Fruit fly (Drosophila melanogaster) whole organism, embryonic: ENCODE data around the gene Uggt.

Source experiments
- Atf3 ChIP-seq: fragments of 200-800 bp; sonication (Bioruptor generic); optimal IDR thresholded peaks from 3 replicates; lab custom pipeline; 2016; ENCODE audit warnings: missing biosample characterization, missing genetic modification characterization
- CG14965 ChIP-seq: fragments of 200-800 bp; sonication (Bioruptor generic); optimal IDR thresholded peaks from 2 replicates; lab custom pipeline; 2016; ENCODE audit warnings: missing biosample characterization, missing genetic modification characterization, borderline replicate concordance
- CG17912 ChIP-seq: fragments of 200-800 bp; sonication (Bioruptor generic); optimal IDR thresholded peaks from 2 replicates; lab custom pipeline; 2018; ENCODE audit warnings: missing biosample characterization, mild to moderate bottlenecking, missing genetic modification characterization
- D ChIP-seq, 2 experiments: fragments of 200-800 bp in 1 of 2; fragments of >200 bp in 1 of 2; sonication (Bioruptor generic) in 1 of 2; optimal IDR thresholded peaks; 2 replicates in 1 of 2; 3 replicates in 1 of 2; lab custom pipeline; 2017; ENCODE audit warnings: mild to moderate bottlenecking in 1 of 2, missing biosample characterization in 1 of 2, missing genetic modification characterization in 1 of 2, missing genetic modification reagents in 1 of 2
- Hsf ChIP-seq: fragments of 200-800 bp; sonication (Bioruptor generic); optimal IDR thresholded peaks from 3 replicates; lab custom pipeline; 2016; ENCODE audit warnings: missing biosample characterization, missing genetic modification characterization
- Myb ChIP-seq: fragments of 200-800 bp; sonication (Bioruptor generic); optimal IDR thresholded peaks from 2 replicates; lab custom pipeline; 2016; ENCODE audit warnings: missing biosample characterization, missing genetic modification characterization
- gfzf ChIP-seq: fragments of 200-800 bp; sonication (Bioruptor generic); optimal IDR thresholded peaks from 2 replicates; lab custom pipeline; 2016; ENCODE audit warnings: missing biosample characterization, mild to moderate bottlenecking, missing genetic modification characterization, moderate library complexity
- jigr1 ChIP-seq: fragments of 200-800 bp; sonication (Bioruptor generic); IDR thresholded peaks from 3 replicates; pipeline ENCODE4 v1.3.6; 2022; ENCODE audit warnings: missing biosample characterization, missing genetic modification characterization
- otp ChIP-seq: fragments of 200-800 bp; sonication (Bioruptor generic); IDR thresholded peaks from 3 replicates; pipeline ENCODE4, ENCODE4 v1.3.6; 2022; ENCODE audit warnings: missing biosample characterization, missing genetic modification characterization
- pho ChIP-seq: fragments of 200-800 bp; sonication (Bioruptor generic); optimal IDR thresholded peaks from 2 replicates; lab custom pipeline; 2016; ENCODE audit warnings: missing biosample characterization, missing genetic modification characterization
- ro ChIP-seq: fragments of 200-800 bp; sonication (Bioruptor generic); IDR thresholded peaks from 2 replicates; pipeline ENCODE4 v1.3.6; 2022; ENCODE audit warnings: missing biosample characterization, missing genetic modification characterization

DNA sequence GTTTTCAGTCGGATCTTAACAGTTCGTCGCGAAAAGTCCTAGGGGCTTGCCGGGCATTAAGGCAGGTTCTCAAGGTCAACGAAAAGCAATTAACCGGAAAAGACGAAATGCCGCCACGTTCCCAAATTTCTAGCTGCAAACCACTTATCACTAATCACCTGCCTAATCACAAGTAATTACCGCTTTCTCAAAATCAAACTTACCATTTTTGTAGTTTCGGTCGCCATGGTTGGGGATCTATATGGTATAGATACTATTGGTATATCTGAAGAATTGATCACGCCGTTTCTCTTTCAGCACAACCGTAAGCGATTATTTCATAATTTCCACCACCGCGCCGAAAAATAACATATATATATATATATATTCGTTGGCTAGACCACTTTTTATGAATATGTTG is 26.7 kb upstream of the Uggt start:
- TF ChIP-seq CG17912, result no peak
- no peak for TF ChIP-seq Atf3 (GFP tag; lab: Kevin White, UChicago)
- no peak for TF ChIP-seq Myb (GFP tag; lab: Kevin White, UChicago)
- no peak for TF ChIP-seq pho (GFP tag; lab: Kevin White, UChicago)
- no peak for TF ChIP-seq jigr1 (GFP tag; lab: Robert Waterston, UW)
- TF ChIP-seq Hsf, result no peak
- no peak for TF ChIP-seq CG14965 (GFP tag; lab: Kevin White, UChicago)
- TF ChIP-seq otp (GFP tag; lab: Robert Waterston, UW), result no peak
- TF ChIP-seq gfzf, result no peak
- no peak for TF ChIP-seq D (optimal IDR thresholded peaks at IDR 0.05; lab: Kevin White, UChicago)
- TF ChIP-seq D (GFP tag; optimal IDR thresholded peaks at IDR 0.05; lab: Kevin White, UChicago), result no peak
- no peak for TF ChIP-seq ro (GFP tag; lab: Robert Waterston, UW)
